Worm (Caenorhabditis elegans) whole organism, L1 larva: ENCODE results near the gene T19A5.3.
A peak's percentile ranks its signal among the peaks of the same experiment; 100 is the strongest.

ENCODE experiments used
- C04F5.9 ChIP-seq: sonication (generic microtip); optimal IDR thresholded peaks from 2 replicates; lab custom pipeline; 2016; ENCODE audit warnings: missing genetic modification characterization, missing compliant biosample characterization
- C34B4.2 ChIP-seq: sonication (generic microtip); optimal IDR thresholded peaks from 2 replicates; lab custom pipeline; 2017; ENCODE audit warnings: mild to moderate bottlenecking, missing genetic modification characterization, missing compliant biosample characterization
- F16B12.6 ChIP-seq: fragments of 150-350 bp; optimal IDR thresholded peaks from 2 replicates; lab custom pipeline; 2014; ENCODE audit warnings: missing biosample characterization, missing genetic modification characterization
- aly-2 ChIP-seq: fragments of 150-350 bp; optimal IDR thresholded peaks from 2 replicates; lab custom pipeline; 2014; ENCODE audit warnings: missing biosample characterization, missing genetic modification characterization
- blmp-1 ChIP-seq: fragments of 150-350 bp; optimal IDR thresholded peaks from 2 replicates; lab custom pipeline; 2014; ENCODE audit warnings: missing biosample characterization, missing genetic modification characterization
- dpl-1 ChIP-seq, 3 experiments: fragments of 150-350 bp in 2 of 3; sonication (generic microtip) in 1 of 3; optimal IDR thresholded peaks; 2 replicates each; lab custom pipeline; 2014 to 2017; ENCODE audit warnings: missing biosample characterization in 3 of 3, missing genetic modification characterization in 3 of 3, missing genetic modification reagents in 3 of 3
- dsc-1 ChIP-seq: sonication (generic microtip); optimal IDR thresholded peaks from 2 replicates; lab custom pipeline; 2016; ENCODE audit warnings: mild to moderate bottlenecking, missing genetic modification characterization, missing compliant biosample characterization
- elt-2 ChIP-seq: sonication (generic microtip); optimal IDR thresholded peaks from 2 replicates; lab custom pipeline; 2016; ENCODE audit warnings: missing genetic modification characterization, mild to moderate bottlenecking, inconsistent platforms, missing compliant biosample characterization, missing genetic modification reagents
- fkh-10 ChIP-seq: sonication (generic microtip); optimal IDR thresholded peaks from 2 replicates; lab custom pipeline; 2017; ENCODE audit warnings: missing biosample characterization, missing genetic modification reagents, missing genetic modification characterization
- fkh-8 ChIP-seq: sonication (generic microtip); optimal IDR thresholded peaks from 2 replicates; lab custom pipeline; 2016; ENCODE audit warnings: mild to moderate bottlenecking, missing genetic modification characterization, missing compliant biosample characterization
- hpl-2 ChIP-seq: fragments of 150-350 bp; optimal IDR thresholded peaks from 2 replicates; lab custom pipeline; 2014; ENCODE audit warnings: missing biosample characterization, missing genetic modification reagents, missing genetic modification characterization
- jun-1 ChIP-seq: fragments of 150-350 bp; optimal IDR thresholded peaks from 2 replicates; lab custom pipeline; 2014; ENCODE audit warnings: missing biosample characterization, missing genetic modification reagents, missing genetic modification characterization
- lin-14 ChIP-seq: fragments of 200-800 bp; sonication (Bioruptor generic); optimal IDR thresholded peaks from 2 replicates; lab custom pipeline; 2018; ENCODE audit warnings: mild to moderate bottlenecking, missing genetic modification characterization, moderate library complexity, missing compliant biosample characterization
- lin-15B ChIP-seq: fragments of 150-350 bp; sonication (generic microtip); optimal IDR thresholded peaks from 3 replicates; lab custom pipeline; 2014; ENCODE audit warnings: missing biosample characterization, missing genetic modification characterization
- lir-3 ChIP-seq: sonication (generic microtip); optimal IDR thresholded peaks from 2 replicates; lab custom pipeline; 2016; ENCODE audit warnings: mild to moderate bottlenecking, missing genetic modification characterization, moderate library complexity, missing compliant biosample characterization; ENCODE audit not compliant: poor library complexity
- mab-9 ChIP-seq: fragments of 200-800 bp; sonication (Bioruptor generic); IDR thresholded peaks from 2 replicates; pipeline ENCODE4 v1.3.6; 2022; ENCODE audit warnings: missing genetic modification reagents, missing genetic modification characterization, missing compliant biosample characterization
- mep-1 ChIP-seq: fragments of 150-350 bp; optimal IDR thresholded peaks from 2 replicates; lab custom pipeline; 2014; ENCODE audit warnings: missing biosample characterization, missing genetic modification characterization
- nhr-12 ChIP-seq: sonication (generic microtip); optimal IDR thresholded peaks from 2 replicates; lab custom pipeline; 2017; ENCODE audit warnings: missing biosample characterization, missing genetic modification characterization
- nhr-20 ChIP-seq: sonication (generic microtip); optimal IDR thresholded peaks from 2 replicates; lab custom pipeline; 2016; ENCODE audit warnings: mild to moderate bottlenecking, missing genetic modification characterization, missing compliant biosample characterization
- nhr-237 ChIP-seq: fragments of 150-350 bp; optimal IDR thresholded peaks from 2 replicates; lab custom pipeline; 2014; ENCODE audit warnings: missing biosample characterization, missing genetic modification characterization
- nhr-71 ChIP-seq: sonication (generic microtip); optimal IDR thresholded peaks from 2 replicates; lab custom pipeline; 2016; ENCODE audit warnings: mild to moderate bottlenecking, missing genetic modification characterization, moderate library complexity, missing compliant biosample characterization
- nhr-76 ChIP-seq: sonication (generic microtip); optimal IDR thresholded peaks from 2 replicates; lab custom pipeline; 2017; ENCODE audit warnings: missing biosample characterization, missing genetic modification characterization
- nhr-85 ChIP-seq: sonication (generic microtip); peaks from one replicate; lab custom pipeline; 2016; ENCODE audit warnings: missing genetic modification characterization, inconsistent platforms, missing compliant biosample characterization
- skn-1 ChIP-seq: fragments of 150-350 bp; optimal IDR thresholded peaks from 2 replicates; lab custom pipeline; 2014; ENCODE audit warnings: missing biosample characterization, missing genetic modification characterization
- snu-23 ChIP-seq: sonication (generic microtip); optimal IDR thresholded peaks from 2 replicates; lab custom pipeline; 2016; ENCODE audit warnings: missing genetic modification characterization, missing compliant biosample characterization
- sptf-1 ChIP-seq: fragments of 150-350 bp; optimal IDR thresholded peaks from 2 replicates; lab custom pipeline; 2014; ENCODE audit warnings: missing biosample characterization, missing genetic modification characterization
- swsn-7 ChIP-seq: sonication (generic microtip); optimal IDR thresholded peaks from 2 replicates; lab custom pipeline; 2016; ENCODE audit warnings: missing genetic modification characterization, missing compliant biosample characterization
- unc-130 ChIP-seq: fragments of 150-350 bp; optimal IDR thresholded peaks from 2 replicates; lab custom pipeline; 2017; ENCODE audit warnings: missing biosample characterization, missing genetic modification characterization, inconsistent platforms
- unc-86 ChIP-seq: sonication (generic microtip); optimal IDR thresholded peaks from 2 replicates; lab custom pipeline; 2016; ENCODE audit warnings: missing genetic modification characterization, missing compliant biosample characterization
- zag-1 ChIP-seq: fragments of 150-350 bp; optimal IDR thresholded peaks from 2 replicates; lab custom pipeline; 2014; ENCODE audit warnings: missing biosample characterization, missing genetic modification characterization
- ztf-4 ChIP-seq: fragments of 150-350 bp; optimal IDR thresholded peaks from 2 replicates; lab custom pipeline; 2014; ENCODE audit warnings: missing biosample characterization, missing genetic modification characterization

T19A5.3 gene

DNA sequence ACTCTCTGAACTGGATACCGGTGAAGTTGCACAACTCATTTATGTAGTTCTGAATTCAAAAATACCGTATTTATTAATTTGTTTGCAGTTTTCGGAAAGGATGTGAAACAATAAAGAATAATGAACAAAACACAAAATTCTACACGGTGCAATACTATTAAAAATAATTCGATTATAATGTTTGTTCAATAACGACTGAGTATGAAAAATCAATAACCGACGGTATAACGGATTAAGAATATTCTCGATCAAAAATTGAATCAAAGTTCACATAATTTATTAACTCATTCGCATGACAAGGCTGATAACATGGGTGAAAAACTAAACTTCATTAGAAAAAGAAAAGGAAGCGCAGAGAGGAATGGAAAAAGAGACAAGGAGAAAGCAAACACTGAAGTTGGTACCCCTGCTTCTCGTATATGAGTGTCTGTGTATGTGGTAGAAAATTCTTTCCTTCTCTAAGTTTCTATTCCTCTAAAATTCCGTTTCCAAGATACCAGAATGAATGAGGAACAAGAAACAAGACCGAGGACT is 31.1 kb upstream of the T19A5.3 start, which contains the start of gene nhr-143:
Gene nhr-143, minus strand, starts transcription at position 51 of the 534 bp plus-strand sequence.
- TF ChIP-seq elt-2 (tag; lab: Kevin White, UChicago), result peak; percentile 18
- TF ChIP-seq lir-3 (tag; lab: Kevin White, UChicago), result no peak
- TF ChIP-seq blmp-1 (tag; lab: Kevin White, UChicago), result peak; percentile 40
- peak; percentile 3 for TF ChIP-seq nhr-71 (tag; lab: Kevin White, UChicago)
- peak; percentile 2 for TF ChIP-seq jun-1
- TF ChIP-seq dsc-1 (tag; lab: Kevin White, UChicago), result no peak
- TF ChIP-seq lin-14 (GFP tag; lab: Kevin White, UChicago), result no peak
- TF ChIP-seq mep-1 (tag; lab: Kevin White, UChicago), result peak; percentile 7
- TF ChIP-seq, all 84 proteins: peak for 5

DNA sequence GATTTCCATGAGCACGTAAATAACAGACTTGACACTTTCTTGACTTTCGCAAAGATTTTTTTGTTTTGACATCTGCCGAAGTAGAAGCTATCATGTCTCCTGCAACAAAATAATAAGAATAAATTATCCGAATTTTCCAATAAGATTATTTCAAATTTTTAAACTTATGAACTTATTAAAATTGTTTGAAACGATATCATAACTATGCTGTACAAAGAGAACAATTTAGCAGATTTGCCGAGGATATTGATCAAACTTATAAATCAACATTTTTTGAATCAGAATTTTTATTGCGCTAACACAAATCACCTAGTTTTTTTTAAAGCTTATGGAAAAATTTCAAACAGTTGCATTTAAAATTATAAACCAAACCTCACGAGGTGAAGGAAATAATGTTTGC is 28.4 kb upstream of the T19A5.3 start, which contains the start of gene nhr-195:
Gene nhr-195, minus strand, starts transcription at position 101 of the 400 bp plus-strand sequence.
- TF ChIP-seq unc-86 (tag; lab: Kevin White, UChicago), result no peak
- TF ChIP-seq hpl-2, result no peak
- TF ChIP-seq mab-9 (GFP tag; lab: Robert Waterston, UW), result no peak
- no peak for TF ChIP-seq zag-1 (tag; lab: Kevin White, UChicago)
- no peak for TF ChIP-seq snu-23 (GFP tag; lab: Kevin White, UChicago)
- no peak for TF ChIP-seq dsc-1 (tag; lab: Kevin White, UChicago)
- no peak for TF ChIP-seq aly-2 (tag; lab: Kevin White, UChicago)
- no peak for TF ChIP-seq nhr-12 (tag; lab: Kevin White, UChicago)
- no peak for TF ChIP-seq C04F5.9
- no peak for TF ChIP-seq C34B4.2 (tag; lab: Kevin White, UChicago)

DNA sequence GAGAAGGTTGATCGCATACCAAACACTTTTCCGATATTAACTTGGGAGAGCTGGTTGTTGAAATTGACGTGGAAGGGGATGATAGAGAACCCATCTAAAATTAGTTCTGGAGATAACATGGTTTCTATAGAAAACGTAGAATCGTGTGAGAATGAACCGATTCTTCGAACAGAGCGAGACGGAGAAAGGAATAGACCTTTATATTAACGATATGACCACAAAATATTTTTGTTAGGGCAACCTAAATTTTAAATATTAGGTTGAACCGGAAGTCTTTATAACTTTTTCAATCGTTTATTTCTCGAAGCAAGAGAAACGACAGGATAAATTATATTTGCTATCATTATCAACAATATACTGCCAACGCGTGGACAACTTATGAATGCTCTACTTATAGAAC is 22.2 kb upstream of the T19A5.3 start, which contains the start of gene nhr-219:
Gene nhr-219, minus strand, starts transcription at position 101 of the 400 bp plus-strand sequence.
- TF ChIP-seq skn-1 (tag; lab: Kevin White, UChicago), result no peak
- no peak for TF ChIP-seq C34B4.2 (tag; lab: Kevin White, UChicago)
- TF ChIP-seq lin-15B (tag; lab: Kevin White, UChicago), result no peak
- no peak for TF ChIP-seq nhr-20 (tag; lab: Kevin White, UChicago)
- TF ChIP-seq fkh-10, result no peak
- no peak for TF ChIP-seq fkh-8 (tag; lab: Kevin White, UChicago)
- no peak for TF ChIP-seq nhr-71 (tag; lab: Kevin White, UChicago)
- TF ChIP-seq unc-130 (tag; lab: Kevin White, UChicago), result no peak
- no peak for TF ChIP-seq F16B12.6 (tag; lab: Kevin White, UChicago)

DNA sequence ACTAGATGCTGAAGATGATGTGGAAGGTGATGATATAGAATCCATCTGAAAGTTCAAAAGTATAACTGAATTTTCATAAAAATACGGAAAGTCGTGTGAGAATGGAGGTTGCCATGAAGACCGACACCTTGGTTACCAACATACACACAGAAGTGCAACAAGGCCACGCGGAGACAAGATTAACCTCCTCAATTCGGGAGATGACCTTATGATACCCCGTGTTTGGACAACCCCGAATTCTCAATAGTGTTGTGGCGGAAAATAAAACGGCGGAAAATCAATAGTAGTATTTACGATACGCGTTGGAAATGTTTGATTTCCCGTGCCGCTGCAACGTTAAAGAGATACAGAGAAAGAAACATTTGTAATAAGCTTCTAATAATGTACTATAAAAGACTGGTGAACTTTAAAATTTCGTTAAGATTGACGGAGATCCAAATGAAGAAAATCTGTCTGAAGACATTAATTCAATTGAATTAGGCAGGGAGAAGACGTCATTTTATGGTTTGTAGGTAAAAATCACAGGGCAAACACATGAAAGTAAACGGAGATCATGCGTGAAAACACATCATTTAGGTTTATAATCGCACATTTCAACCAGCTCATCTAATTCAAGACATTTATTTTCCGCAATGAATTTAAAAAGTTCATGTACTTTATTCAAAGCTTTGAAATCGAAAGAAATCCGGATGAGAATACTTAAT is 20.3 kb upstream of the T19A5.3 start, which contains the start of gene nhr-44:
Gene nhr-44, minus strand, starts transcription at position 51 of the 704 bp plus-strand sequence.
- TF ChIP-seq lin-14 (GFP tag; lab: Kevin White, UChicago) (peak; percentile 66), nhr-85 (tag; lab: Kevin White, UChicago) (peak; percentile 79), ztf-4 (tag; lab: Kevin White, UChicago) (no peak), dpl-1 (GFP tag; optimal IDR thresholded peaks at IDR 0.05; lab: Kevin White, UChicago) (no peak), unc-130 (tag; lab: Kevin White, UChicago) (no peak), swsn-7 (tag; lab: Kevin White, UChicago) (no peak), nhr-20 (tag; lab: Kevin White, UChicago) (peak; percentile 4), sptf-1 (tag; lab: Kevin White, UChicago) (no peak), mep-1 (tag; lab: Kevin White, UChicago) (peak; percentile 12), nhr-237 (tag; lab: Kevin White, UChicago) (no peak), nhr-71 (tag; lab: Kevin White, UChicago) (peak; percentile 10), nhr-76 (tag; lab: Kevin White, UChicago) (no peak), blmp-1 (tag; lab: Kevin White, UChicago) (peak; percentile 42), snu-23 (GFP tag; lab: Kevin White, UChicago) (peak; percentile 26)
- TF ChIP-seq, all 84 proteins: peak for 7
